Worm (Caenorhabditis elegans) whole organism, L4 larva: ENCODE measurements around the gene T28C12.6.

Source experiments
- ceh-28 ChIP-seq: fragments of 150-350 bp; optimal IDR thresholded peaks from 2 replicates; lab custom pipeline; 2014; ENCODE audit warnings: missing biosample characterization, missing genetic modification reagents, missing genetic modification characterization
- daf-12 ChIP-seq: fragments of 150-350 bp; optimal IDR thresholded peaks from 2 replicates; lab custom pipeline; 2014; ENCODE audit warnings: missing biosample characterization, missing genetic modification reagents, missing genetic modification characterization
- daf-16 ChIP-seq, 3 experiments: sonication (generic microtip); optimal IDR thresholded peaks; 2 replicates each; lab custom pipeline; 2016 to 2017; ENCODE audit warnings: missing genetic modification characterization in 3 of 3, missing genetic modification reagents in 3 of 3, mild to moderate bottlenecking in 2 of 3, missing compliant biosample characterization in 2 of 3, missing biosample characterization in 1 of 3, moderate library complexity in 1 of 3
- hlh-30 ChIP-seq: sonication (generic microtip); optimal IDR thresholded peaks from 2 replicates; lab custom pipeline; 2017; ENCODE audit warnings: antibody characterized with exemption, mild to moderate bottlenecking, missing genetic modification characterization, missing compliant biosample characterization; ENCODE audit not compliant: insufficient read depth
- jun-1 ChIP-seq: fragments of 150-350 bp; optimal IDR thresholded peaks from 2 replicates; lab custom pipeline; 2014; ENCODE audit warnings: missing biosample characterization, missing genetic modification reagents, missing genetic modification characterization
- lin-13 ChIP-seq: fragments of 150-350 bp; optimal IDR thresholded peaks from 2 replicates; lab custom pipeline; 2014; ENCODE audit warnings: missing biosample characterization, missing genetic modification reagents, missing genetic modification characterization
- nhr-11 ChIP-seq: fragments of 150-350 bp; optimal IDR thresholded peaks from 2 replicates; lab custom pipeline; 2014; ENCODE audit warnings: missing biosample characterization, missing genetic modification characterization
- nhr-237 ChIP-seq: sonication (generic microtip); optimal IDR thresholded peaks from 2 replicates; lab custom pipeline; 2017; ENCODE audit warnings: missing biosample characterization, missing genetic modification characterization
- nhr-28 ChIP-seq: fragments of 150-350 bp; optimal IDR thresholded peaks from 2 replicates; lab custom pipeline; 2014; ENCODE audit warnings: missing biosample characterization, missing genetic modification characterization
- nhr-41 ChIP-seq: fragments of 200-800 bp; sonication (Bioruptor generic); IDR thresholded peaks from 2 replicates; pipeline ENCODE4 v1.3.6; 2022; ENCODE audit warnings: missing genetic modification reagents, missing genetic modification characterization, missing compliant biosample characterization
- nhr-6 ChIP-seq: fragments of 150-350 bp; optimal IDR thresholded peaks from 2 replicates; lab custom pipeline; 2014; ENCODE audit warnings: missing biosample characterization, missing genetic modification characterization
- unc-39 ChIP-seq: sonication (generic microtip); optimal IDR thresholded peaks from 2 replicates; lab custom pipeline; 2017; ENCODE audit warnings: missing biosample characterization, missing genetic modification characterization

DNA sequence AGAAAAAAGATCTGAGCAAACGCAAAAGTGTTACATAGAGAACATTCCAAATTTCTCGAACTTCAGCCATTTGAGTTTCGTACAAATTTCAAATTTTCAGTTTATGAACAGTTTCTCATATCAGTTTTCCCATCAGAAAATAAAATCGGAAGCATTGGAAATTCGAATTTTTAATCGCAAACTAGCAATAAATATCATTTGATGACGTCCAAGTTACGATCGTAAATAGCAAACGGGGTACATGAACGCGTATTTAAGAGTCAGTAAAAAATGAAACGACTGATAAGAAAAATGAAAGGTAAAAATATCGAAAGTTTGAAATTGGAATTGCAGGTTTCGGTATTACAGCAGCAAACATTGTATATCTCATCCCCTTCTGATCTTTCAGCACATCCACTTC lies 44.6 kb downstream of the T28C12.6 start:
- no peak for TF ChIP-seq nhr-41
- TF ChIP-seq lin-13 (GFP tag; lab: Kevin White, UChicago) = no peak
- TF ChIP-seq ceh-28 = no peak
- TF ChIP-seq nhr-6 (tag; lab: Kevin White, UChicago) = no peak
- TF ChIP-seq nhr-11 (tag; lab: Kevin White, UChicago) = no peak
- TF ChIP-seq daf-16 (GFP tag; optimal IDR thresholded peaks at IDR 0.05; lab: Kevin White, UChicago) = no peak
- TF ChIP-seq daf-16 (tag; optimal IDR thresholded peaks at IDR 0.05; lab: Kevin White, UChicago) = peak; percentile 65
- no peak for TF ChIP-seq unc-39 (tag; lab: Kevin White, UChicago)
- TF ChIP-seq jun-1 (tag; lab: Kevin White, UChicago) = no peak
- TF ChIP-seq nhr-237 (tag; lab: Kevin White, UChicago) = no peak
- TF ChIP-seq daf-12 (tag; lab: Kevin White, UChicago) = no peak
- no peak for TF ChIP-seq hlh-30 (tag; lab: Kevin White, UChicago)
- peak; percentile 7 for TF ChIP-seq nhr-28 (tag; lab: Kevin White, UChicago)
